Fruit fly (Drosophila melanogaster): Measurements from ENCODE around the gene CG5890.

Gene CG5890

DNA sequence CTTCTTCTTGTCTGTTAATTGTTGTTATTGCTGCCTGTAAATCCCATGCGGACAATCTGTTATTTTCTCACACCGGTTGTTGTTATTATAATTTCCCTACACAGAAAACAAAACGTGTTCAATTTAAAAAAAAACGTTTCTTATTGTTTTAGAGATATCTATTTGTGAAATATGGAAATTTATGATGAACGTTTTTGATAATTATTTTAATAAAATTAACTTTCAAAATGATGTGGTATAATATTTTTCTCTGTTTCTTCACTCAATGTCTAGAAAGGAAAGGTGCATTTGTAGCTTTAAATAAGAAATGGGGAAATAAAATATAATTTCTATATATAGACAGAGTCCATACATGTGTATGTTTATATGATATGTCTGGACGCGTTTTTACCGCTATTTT is 28.3 kb downstream of the CG5890 start (continued):
- no peak for TF ChIP-seq z (GFP tag; IDR thresholded peaks at IDR 0.05)
- no peak for TF ChIP-seq Neu2 (GFP tag; optimal IDR thresholded peaks at IDR 0.05; ENCODE audit: borderline replicate concordance)
- no peak for TF ChIP-seq maf-S (GFP tag; optimal IDR thresholded peaks at IDR 0.05)
- peak; percentile 91 for TF ChIP-seq CG31441 (GFP tag; IDR thresholded peaks at IDR 0.05)
- peak; percentile 88 for TF ChIP-seq Sox102F (GFP tag; optimal IDR thresholded peaks at IDR 0.05)
- no peak for TF ChIP-seq YL-1 (GFP tag; optimal IDR thresholded peaks at IDR 0.05)
- TF ChIP-seq CG6683 (GFP tag; optimal IDR thresholded peaks at IDR 0.05), result no peak
- TF ChIP-seq al (GFP tag; IDR thresholded peaks at IDR 0.05), result no peak
- TF ChIP-seq CG2889 (GFP tag; IDR thresholded peaks at IDR 0.05), result no peak
- TF ChIP-seq cas (GFP tag; IDR thresholded peaks at IDR 0.05), result no peak
- TF ChIP-seq gcm (GFP tag; optimal IDR thresholded peaks at IDR 0.05), result peak; percentile 74
- TF ChIP-seq CG10565 (GFP tag; optimal IDR thresholded peaks at IDR 0.05), result no peak
- TF ChIP-seq Med (GFP tag), result peak; percentile 69
- no peak for TF ChIP-seq abd-A (tag; optimal IDR thresholded peaks at IDR 0.05)
- no peak for TF ChIP-seq jumu (GFP tag; optimal IDR thresholded peaks at IDR 0.05)
- no peak for TF ChIP-seq CG4328 (GFP tag; optimal IDR thresholded peaks at IDR 0.05)
- no peak for TF ChIP-seq sr (GFP tag; IDR thresholded peaks at IDR 0.05)
- no peak for TF ChIP-seq ci (GFP tag; IDR thresholded peaks at IDR 0.05)
- TF ChIP-seq gt (GFP tag; IDR thresholded peaks at IDR 0.05), result no peak
- TF ChIP-seq Dek (tag; optimal IDR thresholded peaks at IDR 0.05), result peak; percentile 7
- TF ChIP-seq zf30C (GFP tag; optimal IDR thresholded peaks at IDR 0.05), result peak; percentile 49
- TF ChIP-seq CG5245 (GFP tag; optimal IDR thresholded peaks at IDR 0.05), result no peak
- TF ChIP-seq Hr78 (GFP tag; optimal IDR thresholded peaks at IDR 0.05), result peak in 1 of 2 experiments; percentile 23
- no peak for TF ChIP-seq rib (GFP tag; IDR thresholded peaks at IDR 0.05)
- TF ChIP-seq tup (GFP tag; optimal IDR thresholded peaks at IDR 0.05), result no peak
- TF ChIP-seq sens-2 (GFP tag; IDR thresholded peaks at IDR 0.05), result no peak
- TF ChIP-seq Rfx (GFP tag; IDR thresholded peaks at IDR 0.05), result no peak
- TF ChIP-seq CG34422 (GFP tag; IDR thresholded peaks at IDR 0.05), result no peak
- no peak for TF ChIP-seq ash1 (GFP tag; optimal IDR thresholded peaks at IDR 0.05)
- no peak for TF ChIP-seq CG1647 (GFP tag; optimal IDR thresholded peaks at IDR 0.05)
- peak; percentile 87 for TF ChIP-seq oc (tag; optimal IDR thresholded peaks at IDR 0.05)
- TF ChIP-seq CG8765 (GFP tag; IDR thresholded peaks at IDR 0.05), result no peak
- peak; percentile 17 for TF ChIP-seq lab (GFP tag; optimal IDR thresholded peaks at IDR 0.05)
- peak; percentile 3 for TF ChIP-seq CG13123 (GFP tag; optimal IDR thresholded peaks at IDR 0.05)
- TF ChIP-seq Hsf (GFP tag; optimal IDR thresholded peaks at IDR 0.05), result no peak
- no peak for TF ChIP-seq Sin3A (optimal IDR thresholded peaks at IDR 0.05)
- peak; percentile 73 for TF ChIP-seq CG30403 (GFP tag; optimal IDR thresholded peaks at IDR 0.05)
- TF ChIP-seq Dip3 (GFP tag; optimal IDR thresholded peaks at IDR 0.05), result no peak
- TF ChIP-seq dpn (GFP tag; optimal IDR thresholded peaks at IDR 0.05), result peak in 1 of 2 experiments; percentile 48
- TF ChIP-seq sd (tag; optimal IDR thresholded peaks at IDR 0.05), result no peak
- no peak for TF ChIP-seq Fer1 (GFP tag; optimal IDR thresholded peaks at IDR 0.05)
- TF ChIP-seq stc (GFP tag; IDR thresholded peaks at IDR 0.05), result peak; percentile 71; the same call in 1 of the 2 replicates
- no peak for TF ChIP-seq corto (GFP tag; optimal IDR thresholded peaks at IDR 0.05)
- peak; percentile 16 for TF ChIP-seq CG12219 (GFP tag; optimal IDR thresholded peaks at IDR 0.05)
- TF ChIP-seq Dp (GFP tag; optimal IDR thresholded peaks at IDR 0.05), result no peak
- TF ChIP-seq tgo (GFP tag; IDR thresholded peaks at IDR 0.05), result peak; percentile 46; the same call in 2 of the 3 replicates
- no peak for TF ChIP-seq hb (GFP tag; IDR thresholded peaks at IDR 0.05; ENCODE audit: partially characterized antibody)
- no peak for TF ChIP-seq CG7745 (tag; optimal IDR thresholded peaks at IDR 0.05)
- TF ChIP-seq ase (GFP tag; IDR thresholded peaks at IDR 0.05), result no peak
- TF ChIP-seq slbo (GFP tag; IDR thresholded peaks at IDR 0.05), result peak; percentile 22; the same call in 1 of the 2 replicates
- TF ChIP-seq CG30020 (tag; optimal IDR thresholded peaks at IDR 0.05), result peak; percentile 42
- TF ChIP-seq insv (GFP tag; optimal IDR thresholded peaks at IDR 0.05), result no peak
